Worm (Caenorhabditis elegans) whole organism, mixed stage, embryonic: ENCODE measurements around the gene srz-13.

Experiments
- M03D4.4 ChIP-seq: sonication (generic microtip); optimal IDR thresholded peaks from 2 replicates; lab custom pipeline; 2017; ENCODE audit warnings: mild to moderate bottlenecking, missing genetic modification characterization, missing compliant biosample characterization
- blmp-1 ChIP-seq: fragments of 150-350 bp; optimal IDR thresholded peaks from 2 replicates; lab custom pipeline; 2014; ENCODE audit warnings: missing biosample characterization, missing genetic modification characterization
- ceh-39 ChIP-seq: fragments of 150-350 bp; optimal IDR thresholded peaks from 2 replicates; lab custom pipeline; 2014; ENCODE audit warnings: missing biosample characterization, missing genetic modification characterization
- ceh-43 ChIP-seq: fragments of 200-800 bp; sonication (Bioruptor generic); optimal IDR thresholded peaks from 2 replicates; lab custom pipeline; 2018; ENCODE audit warnings: mild to moderate bottlenecking, missing genetic modification characterization, moderate library complexity, missing compliant biosample characterization
- ceh-83 ChIP-seq: fragments of 200-800 bp; sonication (Bioruptor generic); optimal IDR thresholded peaks from 2 replicates; lab custom pipeline; 2018; ENCODE audit warnings: mild to moderate bottlenecking, missing genetic modification characterization, missing compliant biosample characterization
- ces-1 ChIP-seq: fragments of 150-350 bp; optimal IDR thresholded peaks from 2 replicates; lab custom pipeline; 2014; ENCODE audit warnings: missing biosample characterization, missing genetic modification reagents, missing genetic modification characterization
- cnd-1 ChIP-seq: fragments of 200-800 bp; sonication (Bioruptor generic); optimal IDR thresholded peaks from 2 replicates; lab custom pipeline; 2018; ENCODE audit warnings: mild to moderate bottlenecking, missing genetic modification characterization, missing compliant biosample characterization
- drap-1 ChIP-seq: fragments of 200-800 bp; sonication (Bioruptor generic); optimal IDR thresholded peaks from 3 replicates; lab custom pipeline; 2018; ENCODE audit warnings: mild to moderate bottlenecking, missing genetic modification characterization, missing compliant biosample characterization
- elt-1 ChIP-seq: sonication (generic microtip); optimal IDR thresholded peaks from 2 replicates; lab custom pipeline; 2017; ENCODE audit warnings: missing genetic modification characterization, mild to moderate bottlenecking, missing compliant biosample characterization, antibody characterized with exemption, moderate library complexity, borderline replicate concordance; ENCODE audit not compliant: insufficient read depth
- elt-3 ChIP-seq: fragments of 150-350 bp; optimal IDR thresholded peaks from 2 replicates; lab custom pipeline; 2014; ENCODE audit warnings: missing biosample characterization, missing genetic modification characterization
- flh-1 ChIP-seq: fragments of 200-800 bp; sonication (Bioruptor generic); optimal IDR thresholded peaks from 2 replicates; lab custom pipeline; 2018; ENCODE audit warnings: mild to moderate bottlenecking, missing genetic modification characterization, moderate library complexity, missing compliant biosample characterization
- ham-2 ChIP-seq: fragments of 200-800 bp; sonication (Bioruptor generic); optimal IDR thresholded peaks from 2 replicates; lab custom pipeline; 2018; ENCODE audit warnings: mild to moderate bottlenecking, missing genetic modification characterization, missing compliant biosample characterization
- hlh-1 ChIP-seq: fragments of 150-350 bp; optimal IDR thresholded peaks from 2 replicates; lab custom pipeline; 2014; ENCODE audit warnings: missing biosample characterization, missing genetic modification reagents, missing genetic modification characterization
- lin-13 ChIP-seq: fragments of 150-350 bp; optimal IDR thresholded peaks from 2 replicates; lab custom pipeline; 2014; ENCODE audit warnings: missing biosample characterization, missing genetic modification characterization
- lin-32 ChIP-seq: fragments of 200-800 bp; sonication (Bioruptor generic); optimal IDR thresholded peaks from 2 replicates; lab custom pipeline; 2018; ENCODE audit warnings: mild to moderate bottlenecking, missing genetic modification characterization, missing compliant biosample characterization
- lsy-2 ChIP-seq: fragments of 150-350 bp; optimal IDR thresholded peaks from 2 replicates; lab custom pipeline; 2014; ENCODE audit warnings: missing biosample characterization, missing genetic modification characterization
- mab-5 ChIP-seq: fragments of 150-350 bp; optimal IDR thresholded peaks from 2 replicates; lab custom pipeline; 2014; ENCODE audit warnings: missing biosample characterization, missing genetic modification characterization
- mep-1 ChIP-seq: fragments of 150-350 bp; optimal IDR thresholded peaks from 2 replicates; lab custom pipeline; 2017; ENCODE audit warnings: missing biosample characterization, missing genetic modification reagents, missing genetic modification characterization, inconsistent platforms
- mls-2 ChIP-seq: sonication (generic microtip); optimal IDR thresholded peaks from 2 replicates; lab custom pipeline; 2016; ENCODE audit warnings: mild to moderate bottlenecking, missing genetic modification characterization, moderate library complexity, missing compliant biosample characterization
- nhr-12 ChIP-seq: fragments of 150-350 bp; optimal IDR thresholded peaks from 2 replicates; lab custom pipeline; 2014; ENCODE audit warnings: missing biosample characterization, missing genetic modification characterization
- nhr-2 ChIP-seq: fragments of 150-350 bp; optimal IDR thresholded peaks from 2 replicates; lab custom pipeline; 2014; ENCODE audit warnings: missing biosample characterization, missing genetic modification characterization
- nhr-237 ChIP-seq: fragments of 150-350 bp; optimal IDR thresholded peaks from 2 replicates; lab custom pipeline; 2014; ENCODE audit warnings: missing biosample characterization, missing genetic modification characterization
- nhr-28 ChIP-seq: fragments of 150-350 bp; optimal IDR thresholded peaks from 2 replicates; lab custom pipeline; 2014; ENCODE audit warnings: missing biosample characterization, missing genetic modification characterization
- nhr-76 ChIP-seq: sonication (generic microtip); optimal IDR thresholded peaks from 2 replicates; lab custom pipeline; 2017; ENCODE audit warnings: missing biosample characterization, missing genetic modification characterization
- pha-4 ChIP-seq: fragments of 150-350 bp; optimal IDR thresholded peaks from 2 replicates; lab custom pipeline; 2018; ENCODE audit warnings: missing biosample characterization, missing genetic modification reagents, missing genetic modification characterization
- sem-2 ChIP-seq: fragments of 200-800 bp; sonication (Bioruptor generic); optimal IDR thresholded peaks from 2 replicates; lab custom pipeline; 2018; ENCODE audit warnings: mild to moderate bottlenecking, missing genetic modification characterization, missing compliant biosample characterization
- snpc-4 ChIP-seq: fragments of 150-350 bp; optimal IDR thresholded peaks from 2 replicates; lab custom pipeline; 2014; ENCODE audit warnings: missing biosample characterization, missing genetic modification characterization
- sptf-1 ChIP-seq: sonication (generic microtip); optimal IDR thresholded peaks from 2 replicates; lab custom pipeline; 2017; ENCODE audit warnings: mild to moderate bottlenecking, missing genetic modification characterization, moderate library complexity, missing compliant biosample characterization
- tbx-8 ChIP-seq: fragments of 200-800 bp; sonication (Bioruptor generic); optimal IDR thresholded peaks from 2 replicates; lab custom pipeline; 2018; ENCODE audit warnings: mild to moderate bottlenecking, missing genetic modification characterization, moderate library complexity, missing compliant biosample characterization
- unc-62 ChIP-seq: fragments of 150-350 bp; optimal IDR thresholded peaks from 2 replicates; lab custom pipeline; 2014; ENCODE audit warnings: missing biosample characterization, missing genetic modification reagents, missing genetic modification characterization
- zip-8 ChIP-seq: fragments of 150-350 bp; optimal IDR thresholded peaks from 2 replicates; lab custom pipeline; 2014; ENCODE audit warnings: missing biosample characterization, missing genetic modification characterization
- ztf-11 ChIP-seq: fragments of 150-350 bp; optimal IDR thresholded peaks from 2 replicates; lab custom pipeline; 2014; ENCODE audit warnings: missing biosample characterization, missing genetic modification characterization

Gene srz-13

DNA sequence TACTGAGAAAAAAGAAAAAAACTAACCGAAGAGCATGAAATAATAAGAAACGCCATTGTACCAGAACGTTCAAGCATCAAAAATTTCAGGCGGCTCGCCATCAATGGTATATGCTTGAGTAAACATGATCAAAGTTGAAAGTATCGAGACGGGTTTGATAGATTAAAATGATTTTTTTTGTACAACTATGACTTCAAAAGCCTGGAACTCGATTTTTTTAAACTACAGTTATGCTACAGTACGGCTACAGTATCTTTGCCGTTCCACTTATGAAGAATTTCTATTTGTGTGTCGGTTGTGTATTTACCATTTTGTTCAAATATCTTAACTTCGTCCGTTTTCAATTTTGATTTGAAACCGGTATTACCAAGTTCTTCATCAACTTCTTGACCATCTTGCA, 27.1 kb upstream of the srz-13 start, which contains the start of gene str-97:
TSS of gene str-97 (minus strand) at position 101 of the 400 bp plus-strand sequence.
- TF ChIP-seq unc-62 (no peak), drap-1 (no peak)

DNA sequence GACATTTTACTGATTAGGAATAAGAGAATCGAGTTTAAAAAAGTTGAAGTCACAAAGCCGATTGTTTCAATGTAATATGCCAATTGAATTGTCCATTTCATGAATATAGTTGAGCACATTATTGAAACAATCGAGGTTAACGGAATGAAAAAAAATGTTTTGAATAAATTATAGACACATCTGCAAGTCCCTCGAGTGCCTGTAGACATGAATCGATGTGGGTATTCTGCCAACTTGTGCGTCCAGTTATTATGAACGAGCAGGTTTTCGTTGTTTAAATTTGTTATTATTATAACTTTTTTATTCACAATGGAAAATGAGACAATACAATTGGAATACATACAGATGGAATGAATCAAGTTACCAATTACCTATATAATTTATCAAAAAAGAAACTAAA, 23.8 kb upstream of the srz-13 start, which contains the start of gene str-99:
TSS of gene str-99 (minus strand) at position 101 of the 400 bp plus-strand sequence.
- TF ChIP-seq elt-1 (tag; lab: Kevin White, UChicago) (no peak), pha-4 (tag; lab: Kevin White, UChicago) (no peak), nhr-2 (tag; lab: Kevin White, UChicago) (no peak), ceh-83 (no peak), mab-5 (tag; lab: Kevin White, UChicago) (no peak), cnd-1 (tag; lab: Kevin White, UChicago) (no peak), drap-1 (no peak), ceh-43 (GFP tag; lab: Kevin White, UChicago) (no peak), sem-2 (no peak), mep-1 (tag; lab: Kevin White, UChicago) (no peak), hlh-1 (tag; lab: Kevin White, UChicago) (no peak), nhr-76 (tag; lab: Kevin White, UChicago) (no peak), M03D4.4 (tag; lab: Kevin White, UChicago) (no peak), ztf-11 (tag; lab: Kevin White, UChicago) (no peak), ham-2 (GFP tag; lab: Kevin White, UChicago) (no peak), elt-3 (tag; lab: Kevin White, UChicago) (no peak), ces-1 (GFP tag; lab: Kevin White, UChicago) (no peak), sptf-1 (no peak), zip-8 (tag; lab: Kevin White, UChicago) (no peak)

DNA sequence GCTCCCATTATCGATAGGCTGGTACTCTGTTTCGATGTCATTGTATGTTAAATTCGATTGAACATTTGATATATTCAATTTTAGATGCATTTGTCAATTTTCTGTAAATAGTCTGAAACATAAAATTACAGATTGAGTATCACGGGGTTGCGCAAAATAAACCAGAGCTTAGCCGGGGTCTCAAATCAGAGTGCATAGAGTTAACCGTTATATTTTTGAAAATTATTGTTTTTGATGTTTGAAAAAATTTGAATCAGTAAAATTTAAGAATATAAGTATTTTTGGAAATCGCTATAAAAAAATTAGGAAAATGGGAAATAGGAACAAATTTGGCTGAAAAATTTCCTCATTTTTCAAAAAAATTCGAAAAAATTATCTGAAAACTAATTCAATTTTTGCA, 22.6 kb upstream of the srz-13 start, which contains the start of gene F10A3.17:
TSS of gene F10A3.17 (minus strand) at position 101 of the 400 bp plus-strand sequence.
- TF ChIP-seq elt-3 (tag; lab: Kevin White, UChicago), result no peak
- TF ChIP-seq nhr-76 (tag; lab: Kevin White, UChicago), result no peak
- no peak for TF ChIP-seq blmp-1 (tag; lab: Kevin White, UChicago)
- TF ChIP-seq drap-1, result no peak
- TF ChIP-seq zip-8 (tag; lab: Kevin White, UChicago), result no peak
- TF ChIP-seq ceh-83, result no peak
- no peak for TF ChIP-seq nhr-28 (tag; lab: Kevin White, UChicago)
- no peak for TF ChIP-seq flh-1 (GFP tag; lab: Kevin White, UChicago)
- TF ChIP-seq nhr-237, result no peak
- no peak for TF ChIP-seq mep-1 (tag; lab: Kevin White, UChicago)
- no peak for TF ChIP-seq lsy-2 (tag; lab: Kevin White, UChicago)
- TF ChIP-seq snpc-4 (tag; lab: Kevin White, UChicago), result no peak
- TF ChIP-seq sptf-1, result no peak
- TF ChIP-seq tbx-8, result no peak
- no peak for TF ChIP-seq ceh-39 (tag; lab: Kevin White, UChicago)
- no peak for TF ChIP-seq ham-2 (GFP tag; lab: Kevin White, UChicago)
- no peak for TF ChIP-seq mls-2 (tag; lab: Kevin White, UChicago)

DNA sequence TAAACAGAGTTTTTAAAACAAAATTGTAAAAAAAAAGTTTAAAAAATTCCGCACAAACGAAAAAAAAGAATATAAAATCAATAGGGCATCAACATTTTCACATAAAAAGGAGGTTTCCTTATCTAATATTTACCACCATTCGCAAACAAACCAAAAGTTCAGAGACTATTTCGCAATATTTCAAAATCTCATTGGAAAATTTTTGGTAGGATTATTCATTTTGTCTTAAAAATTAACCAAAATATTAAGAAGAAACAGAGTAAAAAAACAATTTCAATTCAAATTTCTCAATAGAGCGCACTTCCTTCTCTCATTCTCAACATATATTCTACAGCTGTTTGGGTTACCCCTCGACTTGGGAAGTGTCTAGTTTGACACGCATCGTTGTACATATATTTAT, 22.1 kb upstream of the srz-13 start:
- TF ChIP-seq hlh-1 (tag; lab: Kevin White, UChicago) (no peak), ceh-39 (tag; lab: Kevin White, UChicago) (no peak), ztf-11 (tag; lab: Kevin White, UChicago) (no peak), nhr-76 (tag; lab: Kevin White, UChicago) (no peak), lin-32 (GFP tag; lab: Kevin White, UChicago) (no peak), lin-13 (tag; lab: Kevin White, UChicago) (no peak), zip-8 (tag; lab: Kevin White, UChicago) (no peak), snpc-4 (tag; lab: Kevin White, UChicago) (no peak)

DNA sequence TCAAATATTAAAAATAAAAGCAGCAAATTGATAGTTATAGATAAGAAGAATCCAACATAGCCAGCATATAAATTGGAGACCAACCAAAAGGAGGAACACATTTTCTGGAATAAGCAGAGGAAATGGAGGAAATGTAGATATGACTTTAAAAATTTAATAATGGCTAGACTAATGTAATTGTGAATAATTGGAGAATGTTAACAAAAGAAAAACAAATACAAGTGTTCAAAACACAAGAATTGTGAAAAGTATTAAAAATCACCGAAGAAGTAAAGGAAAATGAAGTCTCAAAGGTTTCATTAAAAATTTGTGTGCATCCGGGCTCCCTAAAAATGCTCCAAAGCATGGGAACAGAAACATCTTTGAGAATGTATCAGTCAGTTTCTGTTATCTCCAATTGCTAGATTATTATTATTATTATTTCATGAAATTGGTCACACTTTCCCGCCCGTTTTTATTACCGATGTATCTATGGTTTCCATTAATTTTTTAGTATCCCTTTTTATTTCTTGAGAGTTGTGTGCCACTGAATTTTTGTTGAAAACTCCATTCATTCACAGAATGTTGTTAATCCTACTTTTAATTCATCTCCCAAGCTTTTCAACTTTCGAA, 20.0 kb upstream of the srz-13 start, which contains the start of the genes str-109 and F10A3.11:
TSS of gene str-109 (minus strand) at position 101 of the 612 bp plus-strand sequence.
TSS of gene F10A3.11 (plus strand) at position 562 of the 612 bp plus-strand sequence.
- TF ChIP-seq ceh-83 (no peak), blmp-1 (tag; lab: Kevin White, UChicago) (no peak), mls-2 (tag; lab: Kevin White, UChicago) (no peak), pha-4 (tag; lab: Kevin White, UChicago) (no peak), nhr-237 (no peak), nhr-12 (tag; lab: Kevin White, UChicago) (no peak), ceh-39 (tag; lab: Kevin White, UChicago) (no peak), ceh-43 (GFP tag; lab: Kevin White, UChicago) (no peak), lin-13 (tag; lab: Kevin White, UChicago) (no peak), M03D4.4 (tag; lab: Kevin White, UChicago) (no peak), ham-2 (GFP tag; lab: Kevin White, UChicago) (no peak), flh-1 (GFP tag; lab: Kevin White, UChicago) (no peak), mep-1 (tag; lab: Kevin White, UChicago) (no peak), hlh-1 (tag; lab: Kevin White, UChicago) (no peak), nhr-76 (tag; lab: Kevin White, UChicago) (no peak), drap-1 (no peak), unc-62 (no peak)
